Worm (Caenorhabditis elegans): ENCODE measurements around the gene F25E5.1.

Gene F25E5.1

DNA sequence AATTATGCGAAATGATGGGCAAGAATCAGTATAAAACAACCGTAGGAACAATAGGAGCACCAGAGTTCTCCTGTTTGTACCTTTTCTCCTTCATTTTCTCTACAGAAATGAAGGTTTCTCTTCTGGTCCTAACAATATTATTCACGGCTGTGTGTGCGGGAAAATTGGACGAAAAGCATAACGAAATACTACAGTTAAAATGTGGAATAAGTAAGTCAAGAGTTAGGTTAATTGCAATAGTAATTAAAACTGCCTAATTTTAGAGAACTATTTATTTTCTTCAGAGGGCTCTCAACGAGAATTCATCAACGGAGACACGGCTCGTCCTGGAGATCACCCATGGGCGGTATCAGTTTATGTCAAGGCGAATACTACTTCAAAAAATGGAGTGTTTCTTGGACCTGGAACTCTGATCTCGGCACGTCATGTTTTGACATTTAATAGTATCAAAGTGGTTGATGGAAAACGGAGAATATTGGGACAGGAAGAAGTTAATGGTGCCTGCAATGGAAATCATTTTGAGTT is 16.3 kb upstream of the F25E5.1 start, which contains the start of gene try-12:
try-12 (plus strand) TSS at position 51 of the 525 bp plus-strand sequence.
- peak; percentile 70 for TF ChIP-seq aha-1 (tag)
- TF ChIP-seq unc-62 (GFP tag; optimal IDR thresholded peaks at IDR 0.05 in 1 of 2): peak in 1 of 2 experiments; percentile 50
- TF ChIP-seq unc-62 (tag; optimal IDR thresholded peaks at IDR 0.05): no peak
- no peak for TF ChIP-seq tag-97 (GFP tag; IDR thresholded peaks at IDR 0.05)

DNA sequence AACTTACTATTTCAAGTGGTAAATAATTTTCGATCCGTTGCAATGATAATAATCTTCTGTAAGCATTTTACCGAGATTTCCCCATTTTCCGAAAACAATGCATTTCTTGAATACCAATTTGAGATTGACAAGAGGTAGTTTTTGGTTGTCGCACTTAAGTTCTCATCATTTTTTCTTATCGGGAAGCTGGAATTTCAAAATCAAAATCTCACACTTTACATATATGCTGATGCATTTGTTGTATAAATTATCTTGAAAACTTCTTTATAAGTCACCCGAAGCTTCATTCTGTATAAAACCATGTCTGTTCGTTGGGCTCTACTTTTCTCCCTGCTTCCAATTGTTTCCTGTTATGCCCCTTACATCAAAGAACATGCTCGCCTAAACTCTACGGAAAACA is 14.3 kb upstream of the F25E5.1 start, which contains the start of gene try-11:
try-11 (plus strand) TSS at position 301 of the 400 bp plus-strand sequence.
- no peak for TF ChIP-seq nhr-77 (tag; optimal IDR thresholded peaks at IDR 0.05)
- no peak for TF ChIP-seq jun-1 (tag; optimal IDR thresholded peaks at IDR 0.05)
- TF ChIP-seq ceh-62 (tag; optimal IDR thresholded peaks at IDR 0.05): no peak
- no peak for TF ChIP-seq gei-8 (GFP tag; optimal IDR thresholded peaks at IDR 0.05)
- TF ChIP-seq cey-2 (tag; optimal IDR thresholded peaks at IDR 0.05; ENCODE audit: borderline replicate concordance, insufficient read depth): no peak
- no peak for TF ChIP-seq zfp-3 (GFP tag; conservative IDR thresholded peaks at IDR 0.05)
- no peak for TF ChIP-seq ces-1 (GFP tag; optimal IDR thresholded peaks at IDR 0.05)
- no peak for TF ChIP-seq ama-1 (optimal IDR thresholded peaks at IDR 0.05)
- TF ChIP-seq F10B5.3 (tag; optimal IDR thresholded peaks at IDR 0.05): no peak
- TF ChIP-seq set-16 (GFP tag; IDR thresholded peaks at IDR 0.05): no peak
- no peak for TF ChIP-seq nhr-48 (tag; optimal IDR thresholded peaks at IDR 0.05)
- no peak for TF ChIP-seq lin-13 (GFP tag; optimal IDR thresholded peaks at IDR 0.05)
- TF ChIP-seq fos-1 (tag; optimal IDR thresholded peaks at IDR 0.05): no peak
- no peak for TF ChIP-seq lir-3 (tag; optimal IDR thresholded peaks at IDR 0.05)
- TF ChIP-seq nhr-41 (GFP tag; IDR thresholded peaks at IDR 0.05): no peak
- no peak for TF ChIP-seq duxl-1 (tag; optimal IDR thresholded peaks at IDR 0.05; ENCODE audit: poor library complexity)
- no peak for TF ChIP-seq egl-27 (tag; optimal IDR thresholded peaks at IDR 0.05)
- TF ChIP-seq ceh-28 (tag; optimal IDR thresholded peaks at IDR 0.05): no peak
- no peak for TF ChIP-seq rbr-2 (tag; optimal IDR thresholded peaks at IDR 0.05)

DNA sequence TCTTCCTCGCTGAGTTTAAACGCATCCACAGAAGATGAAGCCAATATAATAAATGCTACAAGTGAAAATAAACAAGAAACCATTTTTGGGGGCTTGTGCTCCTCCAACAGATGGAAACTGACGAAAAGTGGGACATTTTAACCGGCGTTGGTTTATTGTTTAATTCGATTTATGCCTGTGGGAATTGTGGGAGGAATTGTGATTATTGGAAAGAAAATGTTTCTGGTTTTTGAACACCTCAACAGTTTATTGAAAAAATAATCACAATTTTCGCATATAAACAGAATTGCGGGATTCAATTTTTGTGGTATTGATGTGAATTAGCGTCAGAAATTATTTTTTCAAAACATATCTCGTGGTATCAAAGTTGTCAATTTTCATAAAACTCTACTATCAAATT is 11.4 kb upstream of the F25E5.1 start, which contains the start of gene try-8:
try-8 (minus strand) TSS at position 101 of the 400 bp plus-strand sequence.
- TF ChIP-seq lin-38 (GFP tag; IDR thresholded peaks at IDR 0.05): no peak
- no peak for TF ChIP-seq ceh-62 (tag; optimal IDR thresholded peaks at IDR 0.05)
- TF ChIP-seq dve-1 (tag; optimal IDR thresholded peaks at IDR 0.05; ENCODE audit: insufficient read depth): no peak
- no peak for TF ChIP-seq mdt-29 (GFP tag; IDR thresholded peaks at IDR 0.05)
- no peak for TF ChIP-seq F37D6.2 (tag; optimal IDR thresholded peaks at IDR 0.05)
- no peak for TF ChIP-seq F26F4.8 (GFP tag; conservative IDR thresholded peaks at IDR 0.05)
- TF ChIP-seq arid-1 (GFP tag; conservative IDR thresholded peaks at IDR 0.05): no peak
- TF ChIP-seq jun-1 (tag; optimal IDR thresholded peaks at IDR 0.05): no peak
- TF ChIP-seq ZK546.5 (tag; optimal IDR thresholded peaks at IDR 0.05): no peak
- TF ChIP-seq nhr-76 (tag; optimal IDR thresholded peaks at IDR 0.05): no peak
- no peak for TF ChIP-seq ztf-7 (tag; optimal IDR thresholded peaks at IDR 0.05)
- no peak for TF ChIP-seq zag-1 (tag; optimal IDR thresholded peaks at IDR 0.05)
- no peak for TF ChIP-seq tra-1 (GFP tag; IDR thresholded peaks at IDR 0.05)
- no peak for TF ChIP-seq gei-8 (GFP tag; optimal IDR thresholded peaks at IDR 0.05)
- TF ChIP-seq R02D3.7 (tag; optimal IDR thresholded peaks at IDR 0.05): no peak

DNA sequence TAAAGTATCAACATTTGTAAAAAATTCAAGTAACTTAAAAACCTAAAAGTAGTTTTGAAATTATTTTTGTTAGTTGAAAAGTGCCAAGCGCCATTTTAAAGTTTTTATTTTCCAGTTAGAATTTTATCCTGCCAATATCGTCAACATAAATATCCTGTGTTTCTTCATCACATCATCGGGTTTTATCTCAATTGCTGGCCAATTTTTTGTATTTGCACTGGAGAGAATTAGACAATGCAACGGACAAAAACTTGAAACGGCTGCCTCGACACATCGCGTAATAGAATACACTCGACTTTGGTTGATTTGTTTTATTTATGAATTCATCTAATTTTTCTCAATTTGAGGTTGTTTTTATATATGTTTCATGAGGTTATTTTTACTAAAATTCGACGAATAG is 10.7 kb upstream of the F25E5.1 start, which contains the start of gene F25E5.2:
F25E5.2 (plus strand) TSS at position 301 of the 400 bp plus-strand sequence.
- TF ChIP-seq tag-97 (GFP tag; IDR thresholded peaks at IDR 0.05): no peak

DNA sequence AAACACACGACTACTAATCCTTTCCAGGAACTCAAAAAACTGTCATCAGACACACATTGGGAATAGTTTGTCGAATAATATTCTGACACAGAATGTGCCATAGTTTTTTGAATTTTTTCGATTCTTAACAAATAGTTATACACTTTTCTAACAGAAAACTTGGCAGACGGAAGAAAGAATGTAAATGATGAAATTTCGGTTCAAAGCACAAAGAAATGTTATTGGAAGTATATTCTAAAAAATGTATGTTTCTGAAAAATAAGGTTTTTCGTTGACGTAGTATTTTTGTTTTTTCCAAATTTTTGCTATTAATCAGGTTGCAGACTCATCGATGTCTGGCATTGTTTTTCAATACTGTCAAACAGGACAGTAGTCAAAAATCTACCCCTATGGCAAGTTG is 4.8 kb upstream of the F25E5.1 start, which contains the start of gene srh-92:
srh-92 (minus strand) TSS at position 101 of the 400 bp plus-strand sequence.
- TF ChIP-seq ceh-28 (tag; optimal IDR thresholded peaks at IDR 0.05): no peak
- TF ChIP-seq hmg-1.1 (GFP tag; IDR thresholded peaks at IDR 0.05): no peak
- no peak for TF ChIP-seq tag-97 (GFP tag; IDR thresholded peaks at IDR 0.05)
- no peak for TF ChIP-seq Y105C5A.15 (GFP tag; IDR thresholded peaks at IDR 0.05)
- TF ChIP-seq lin-1 (GFP tag; IDR thresholded peaks at IDR 0.05): no peak
- TF ChIP-seq mdt-29 (GFP tag; IDR thresholded peaks at IDR 0.05): no peak
- TF ChIP-seq gei-8 (GFP tag; optimal IDR thresholded peaks at IDR 0.05): no peak
- TF ChIP-seq rbr-2 (tag; optimal IDR thresholded peaks at IDR 0.05): no peak
- no peak for TF ChIP-seq zip-11 (GFP tag; IDR thresholded peaks at IDR 0.05)
- no peak for TF ChIP-seq ztf-7 (tag; optimal IDR thresholded peaks at IDR 0.05)
- no peak for TF ChIP-seq nhr-11 (tag; optimal IDR thresholded peaks at IDR 0.05)
- no peak for TF ChIP-seq daf-19 (GFP tag; conservative IDR thresholded peaks at IDR 0.05)
- TF ChIP-seq nhr-237 (tag; optimal IDR thresholded peaks at IDR 0.05): no peak
- TF ChIP-seq nhr-10 (tag; optimal IDR thresholded peaks at IDR 0.05): no peak
